Worm (Caenorhabditis elegans): Measurements from ENCODE around the gene grl-24.

grl-24 gene

ce11 chrIV:17471870-17472459 is 3.7 kb downstream of the grl-24 start, which contains the start of gene epic-1:
epic-1 (minus strand) TSS chrIV:17471920.
- TF ChIP-seq skn-1 (tag; optimal IDR thresholded peaks at IDR 0.05) (no peak), pha-4 (tag; optimal IDR thresholded peaks at IDR 0.05) (no peak), nhr-23 (tag; optimal IDR thresholded peaks at IDR 0.05) (peak; percentile 87), pqm-1 (tag; optimal IDR thresholded peaks at IDR 0.05) (no peak), nhr-25 (tag; optimal IDR thresholded peaks at IDR 0.05) (peak; percentile 81), hmg-11 (tag; optimal IDR thresholded peaks at IDR 0.05) (no peak), elt-2 (tag; optimal IDR thresholded peaks at IDR 0.05) (no peak), egl-27 (tag; optimal IDR thresholded peaks at IDR 0.05) (peak; percentile 4), fkh-2 (tag; optimal IDR thresholded peaks at IDR 0.05) (no peak), ztf-4 (tag; optimal IDR thresholded peaks at IDR 0.05) (no peak), jun-1 (tag; optimal IDR thresholded peaks at IDR 0.05) (no peak), sea-2 (GFP tag; optimal IDR thresholded peaks at IDR 0.05) (no peak)

ce11 chrIV:17470096-17470602 is 5.5 kb downstream of the grl-24 start, which contains the start of gene F11E6.4:
F11E6.4 (minus strand) TSS chrIV:17470354.
- TF ChIP-seq ztf-4 (tag; optimal IDR thresholded peaks at IDR 0.05) (no peak), nhr-76 (tag; optimal IDR thresholded peaks at IDR 0.05) (peak; percentile 2), nhr-23 (tag; optimal IDR thresholded peaks at IDR 0.05) (no peak), nhr-25 (tag; optimal IDR thresholded peaks at IDR 0.05) (peak; percentile 63), ama-1 (optimal IDR thresholded peaks at IDR 0.05) (peak; percentile 62), eor-1 (tag; optimal IDR thresholded peaks at IDR 0.05) (no peak), ceh-28 (tag; optimal IDR thresholded peaks at IDR 0.05) (peak; percentile 36)

ce11 chrIV:17467825-17468224 is 7.8 kb downstream of the grl-24 start:
- TF ChIP-seq ZK546.5 (tag; optimal IDR thresholded peaks at IDR 0.05) (no peak), snpc-4 (tag; optimal IDR thresholded peaks at IDR 0.05) (peak; percentile 8), hmg-11 (tag; optimal IDR thresholded peaks at IDR 0.05) (no peak), unc-62 (GFP tag; optimal IDR thresholded peaks at IDR 0.05) (no peak), pha-4 (tag; optimal IDR thresholded peaks at IDR 0.05) (peak; percentile 51), fos-1 (tag; optimal IDR thresholded peaks at IDR 0.05) (no peak)

ce11 chrIV:17467325-17467724 is 8.3 kb downstream of the grl-24 start, which contains the start of gene elo-2:
elo-2 (minus strand) TSS chrIV:17467408.
- peak; percentile 95 for TF ChIP-seq pqm-1 (tag; optimal IDR thresholded peaks at IDR 0.05)
- no peak for TF ChIP-seq nhr-11 (tag; optimal IDR thresholded peaks at IDR 0.05)
- peak; percentile 95 for TF ChIP-seq elt-2 (tag; optimal IDR thresholded peaks at IDR 0.05)
- no peak for TF ChIP-seq nhr-23 (tag; optimal IDR thresholded peaks at IDR 0.05)
- no peak for TF ChIP-seq lsy-12 (tag; optimal IDR thresholded peaks at IDR 0.05)
- no peak for TF ChIP-seq elt-1 (tag; optimal IDR thresholded peaks at IDR 0.05)
- TF ChIP-seq nhr-25 (tag; optimal IDR thresholded peaks at IDR 0.05), result no peak
- TF ChIP-seq fkh-10 (GFP tag; optimal IDR thresholded peaks at IDR 0.05), result no peak

- TF ChIP-seq elt-2 (tag; optimal IDR thresholded peaks at IDR 0.05) (peak; percentile 38), unc-39 (tag; optimal IDR thresholded peaks at IDR 0.05) (no peak), pha-4 (tag; optimal IDR thresholded peaks at IDR 0.05) (peak; percentile 27), pqm-1 (tag; optimal IDR thresholded peaks at IDR 0.05) (peak; percentile 21)
Measured at ce11 chrIV:17465886-17466285, 9.8 kb downstream of the grl-24 start, which contains the start of gene F11E6.6. F11E6.6 (minus strand) TSS chrIV:17465986.

- TF ChIP-seq nhr-28 (tag; optimal IDR thresholded peaks at IDR 0.05) (no peak), ceh-9 (tag; optimal IDR thresholded peaks at IDR 0.05) (no peak), unc-39 (tag; optimal IDR thresholded peaks at IDR 0.05) (no peak), tbx-2 (tag; optimal IDR thresholded peaks at IDR 0.05) (no peak), ztf-11 (tag; optimal IDR thresholded peaks at IDR 0.05) (no peak), nhr-237 (tag; optimal IDR thresholded peaks at IDR 0.05) (no peak), pha-4 (tag; optimal IDR thresholded peaks at IDR 0.05) (no peak), ceh-82 (tag; optimal IDR thresholded peaks at IDR 0.05) (no peak), hmg-11 (tag; optimal IDR thresholded peaks at IDR 0.05) (no peak), nhr-12 (tag; optimal IDR thresholded peaks at IDR 0.05) (no peak), zag-1 (tag; optimal IDR thresholded peaks at IDR 0.05) (no peak), eor-1 (tag; optimal IDR thresholded peaks at IDR 0.05) (no peak), egl-5 (tag; optimal IDR thresholded peaks at IDR 0.05) (no peak), unc-62 (GFP tag; optimal IDR thresholded peaks at IDR 0.05) (no peak), elt-2 (tag; optimal IDR thresholded peaks at IDR 0.05) (no peak), nhr-77 (tag; optimal IDR thresholded peaks at IDR 0.05) (no peak), daf-12 (tag; optimal IDR thresholded peaks at IDR 0.05) (no peak), pqm-1 (tag; optimal IDR thresholded peaks at IDR 0.05) (no peak), nhr-25 (tag; optimal IDR thresholded peaks at IDR 0.05) (no peak)
Measured at ce11 chrIV:17463108-17463608, 12.5 kb downstream of the grl-24 start, which contains the start of gene F11E6.10. F11E6.10 (minus strand) TSS chrIV:17463158.

Measured in whole organism, L3 larva.